Worm (Caenorhabditis elegans) whole organism, L1 larva: ENCODE results near the gene C48A7.16.

Experiments used
- ceh-82 ChIP-seq, 3 experiments: fragments of 150-350 bp in 1 of 3; sonication (generic microtip) in 2 of 3; optimal IDR thresholded peaks; 2 replicates each; lab custom pipeline; 2014 to 2017; ENCODE audit warnings: missing biosample characterization in 3 of 3, missing genetic modification characterization in 3 of 3
- ceh-88 ChIP-seq: fragments of 200-800 bp; sonication (Bioruptor generic); IDR thresholded peaks from 2 replicates; pipeline ENCODE4 v1.3.6; 2022; ENCODE audit warnings: missing genetic modification characterization, missing compliant biosample characterization
- lin-13 ChIP-seq: fragments of 150-350 bp; optimal IDR thresholded peaks from 2 replicates; lab custom pipeline; 2014; ENCODE audit warnings: missing biosample characterization, missing genetic modification reagents, missing genetic modification characterization
- nhr-237 ChIP-seq: fragments of 150-350 bp; optimal IDR thresholded peaks from 2 replicates; lab custom pipeline; 2014; ENCODE audit warnings: missing biosample characterization, missing genetic modification characterization
- nhr-76 ChIP-seq: sonication (generic microtip); optimal IDR thresholded peaks from 2 replicates; lab custom pipeline; 2017; ENCODE audit warnings: missing biosample characterization, missing genetic modification characterization
- ztf-4 ChIP-seq: fragments of 150-350 bp; optimal IDR thresholded peaks from 2 replicates; lab custom pipeline; 2014; ENCODE audit warnings: missing biosample characterization, missing genetic modification characterization

DNA sequence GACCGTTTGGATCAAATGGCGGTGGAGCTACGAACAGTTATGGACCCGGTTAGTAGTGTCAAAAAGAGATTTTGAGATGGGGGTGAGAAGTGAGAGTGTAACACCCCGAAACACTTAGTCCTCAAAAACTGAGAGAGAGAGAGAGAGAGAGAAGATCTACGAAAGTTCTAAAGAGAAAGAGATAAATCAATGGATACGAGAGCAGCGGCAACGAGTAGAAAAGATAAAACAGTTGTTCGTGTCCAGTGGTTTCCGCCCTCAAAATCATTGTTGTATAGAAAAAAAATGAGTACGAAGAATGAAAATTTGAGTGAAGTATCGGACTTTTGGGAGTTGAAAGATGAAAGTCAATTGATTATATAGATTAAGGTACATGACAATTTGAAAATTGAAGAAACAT, 23.7 kb downstream of the C48A7.16 start:
- TF ChIP-seq ceh-82 (tag; optimal IDR thresholded peaks at IDR 0.05; lab: Kevin White, UChicago) (no peak), nhr-76 (tag; lab: Kevin White, UChicago) (no peak), ztf-4 (tag; lab: Kevin White, UChicago) (no peak), nhr-237 (no peak), ceh-88 (GFP tag; lab: Robert Waterston, UW) (no peak), lin-13 (GFP tag; lab: Kevin White, UChicago) (no peak)
